Worm (Caenorhabditis elegans): ENCODE data around the gene his-39.
"Not testable (repeated sequence)": the region's sequence is repeated elsewhere in the genome, so short reads cannot be mapped to it uniquely, and the experiment has no call there.

- TF ChIP-seq elt-3 (tag; optimal IDR thresholded peaks at IDR 0.05); nhr-25 (tag; optimal IDR thresholded peaks at IDR 0.05); nhr-237 (tag; optimal IDR thresholded peaks at IDR 0.05); ceh-82 (tag; optimal IDR thresholded peaks at IDR 0.05); nhr-76 (tag; optimal IDR thresholded peaks at IDR 0.05); unc-62 (GFP tag; optimal IDR thresholded peaks at IDR 0.05); lsy-12 (tag; optimal IDR thresholded peaks at IDR 0.05); pqm-1 (tag; optimal IDR thresholded peaks at IDR 0.05); pha-4 (tag; optimal IDR thresholded peaks at IDR 0.05); ztf-11 (tag; optimal IDR thresholded peaks at IDR 0.05); lin-15B (tag; optimal IDR thresholded peaks at IDR 0.05): not testable (repeated sequence)
These were observed 3.2 kb upstream of the his-39 start, which contains the start of the genes his-8 and his-7 for ce11 chrV:8533067-8533466.

All from whole organism, L3 larva.